Fruit fly (Drosophila melanogaster) S2 (cell line): ENCODE results near the gene CG42846.

Experiments
- CG8478 ChIP-seq: fragments of >200 bp; optimal IDR thresholded peaks from 2 replicates; lab custom pipeline; 2018
- CTCF ChIP-seq, 2 experiments: fragments of >200 bp; optimal IDR thresholded peaks; 2 replicates each; lab custom pipeline; 2018

Gene CG42846

DNA sequence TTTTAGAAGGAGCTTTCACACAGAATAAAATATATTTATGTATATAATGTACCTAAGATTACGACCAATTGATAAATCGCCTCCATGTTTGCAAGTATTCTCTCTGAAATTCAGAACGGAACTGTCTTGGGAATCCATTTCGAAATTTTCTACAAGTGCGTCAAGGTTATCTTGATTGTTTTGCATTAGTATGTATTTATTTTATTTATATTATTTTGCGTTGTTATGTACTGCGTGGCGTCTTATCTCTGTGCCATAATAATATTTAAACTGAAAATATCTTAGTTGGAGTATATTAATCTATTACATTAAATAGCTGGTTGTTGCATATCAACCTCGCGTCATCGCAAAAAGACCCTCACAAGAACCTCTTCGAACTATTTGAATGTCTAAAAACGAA lies at the start of gene CG42846:
TSS of gene CG42846 (minus strand) at position 101 of the 400 bp plus-strand sequence.
- TF ChIP-seq CTCF (optimal IDR thresholded peaks at IDR 0.05; lab: Kevin White, UChicago) (no peak), CG8478 (lab: Kevin White, UChicago) (no peak)

DNA sequence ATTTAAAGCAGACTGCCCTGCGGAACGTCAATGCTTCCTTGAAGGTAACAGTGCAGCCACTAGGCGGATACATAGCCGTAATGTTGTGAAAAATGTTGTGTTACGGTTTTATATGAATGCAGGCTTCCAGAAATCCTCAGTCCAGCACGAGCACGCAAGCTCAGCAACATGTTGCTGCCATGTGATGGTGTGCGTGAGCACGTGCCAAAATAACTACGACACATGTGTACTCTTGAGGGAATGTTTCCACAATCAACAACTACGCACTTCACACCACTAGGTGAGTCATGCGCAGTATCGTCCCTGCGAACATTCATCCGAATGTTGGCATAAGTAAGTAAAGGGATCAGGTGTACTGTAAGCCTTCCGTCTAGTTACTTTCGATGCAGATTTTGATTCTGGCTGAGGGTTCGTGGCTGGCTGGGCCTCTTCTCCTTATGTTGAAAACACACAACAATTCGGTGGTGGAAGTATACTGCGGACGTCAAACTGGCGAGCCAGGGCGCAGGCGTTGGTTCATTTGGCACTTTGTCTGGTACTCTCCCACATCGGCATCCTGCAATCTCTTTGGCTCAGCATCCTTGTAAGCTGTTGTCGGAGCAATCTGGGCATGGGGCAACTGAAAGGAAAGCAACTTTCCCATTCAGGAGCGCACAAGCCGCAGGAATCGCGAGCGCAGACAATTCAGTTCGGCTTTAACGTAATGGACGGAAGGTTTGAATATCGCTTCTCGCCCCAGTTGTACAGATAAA lies 45.5 kb upstream of the CG42846 start, which contains the start of gene RhoGEF3:
TSS of gene RhoGEF3 (plus strand) at position 702 of the 752 bp plus-strand sequence.
- TF ChIP-seq CTCF (optimal IDR thresholded peaks at IDR 0.05; lab: Kevin White, UChicago) (no peak), CG8478 (lab: Kevin White, UChicago) (no peak)

DNA sequence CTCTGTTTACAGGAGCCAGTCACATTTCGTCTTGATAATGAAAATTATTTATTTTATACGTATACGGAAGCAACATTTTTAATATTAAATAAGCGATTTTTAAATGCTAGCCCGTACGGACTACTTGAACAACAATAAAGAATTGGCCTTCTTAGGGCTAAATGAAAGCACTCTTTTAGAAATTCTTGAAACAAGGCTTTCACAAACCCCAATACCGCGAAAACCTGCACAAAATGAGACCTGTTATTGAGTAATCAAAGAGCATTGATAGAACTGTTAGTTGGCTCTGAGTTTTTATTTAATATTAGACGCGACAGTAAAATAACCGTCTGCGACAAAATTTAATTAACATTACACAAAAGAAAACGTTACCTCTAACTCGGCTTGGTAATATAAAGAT lies 43.5 kb upstream of the CG42846 start, which contains the start of gene ttm2:
TSS of gene ttm2 (plus strand) at position 301 of the 400 bp plus-strand sequence.
- TF ChIP-seq CG8478 (lab: Kevin White, UChicago) = no peak
- no peak for TF ChIP-seq CTCF (optimal IDR thresholded peaks at IDR 0.05; lab: Kevin White, UChicago)

DNA sequence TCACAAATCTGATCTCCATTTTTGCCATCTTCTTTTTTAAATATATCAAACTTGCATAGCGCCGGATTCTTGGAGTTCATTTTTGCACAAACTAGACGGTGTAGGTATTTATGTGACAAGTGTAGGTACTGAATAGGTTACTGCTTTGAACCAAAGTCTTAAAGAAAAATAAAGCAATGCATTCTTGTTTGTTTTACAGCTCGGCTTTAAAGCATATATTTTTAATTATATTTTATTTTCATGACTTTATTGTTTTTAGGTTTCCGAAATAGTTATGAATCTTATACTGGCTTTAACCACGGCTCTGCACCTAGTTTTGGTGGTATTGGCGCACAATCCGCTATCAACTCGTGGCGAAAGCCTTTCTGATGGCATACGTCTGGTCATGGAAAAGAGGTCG lies 41.9 kb upstream of the CG42846 start, which contains the start of gene CG32845:
TSS of gene CG32845 (minus strand) at position 101 of the 400 bp plus-strand sequence.
- TF ChIP-seq CTCF (optimal IDR thresholded peaks at IDR 0.05; lab: Kevin White, UChicago) (no peak), CG8478 (lab: Kevin White, UChicago) (no peak)

DNA sequence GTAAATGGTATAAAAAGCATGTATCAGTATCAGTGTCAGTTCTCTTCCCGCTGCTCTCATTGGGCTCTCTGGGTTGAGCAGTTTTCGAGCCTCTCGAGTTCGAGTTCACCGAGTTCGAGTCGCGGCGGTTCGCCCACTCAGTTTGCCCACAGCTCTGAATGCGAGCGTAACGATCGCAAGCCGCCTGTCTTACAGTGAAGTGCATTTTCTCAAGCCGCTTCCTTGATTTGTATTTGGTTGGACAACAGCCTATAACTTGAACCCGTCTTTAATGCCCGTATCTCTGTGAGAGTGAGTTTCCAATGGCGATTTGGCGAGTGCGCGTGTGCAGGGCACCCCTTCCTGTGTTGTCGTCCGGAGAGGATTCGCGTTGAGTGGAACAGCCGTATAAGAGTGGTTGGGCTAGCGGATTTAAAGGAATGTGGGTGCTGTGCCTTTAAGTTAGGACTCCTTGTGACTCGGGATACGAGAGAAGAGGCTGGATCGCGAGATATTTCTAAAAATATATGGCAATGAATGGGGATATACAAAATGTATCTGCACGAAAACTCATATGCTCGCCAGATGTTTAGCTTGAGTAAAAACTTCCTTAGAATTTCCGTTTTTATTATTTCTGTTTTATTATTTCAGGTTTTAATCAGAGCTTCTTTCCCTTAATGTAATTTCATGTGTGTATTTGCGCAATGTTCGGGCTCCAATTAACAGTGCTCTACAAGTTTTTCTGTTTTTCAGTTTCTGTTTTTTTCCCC lies 40.3 kb upstream of the CG42846 start:
- TF ChIP-seq CTCF (optimal IDR thresholded peaks at IDR 0.05; lab: Kevin White, UChicago) (no peak), CG8478 (lab: Kevin White, UChicago) (no peak)

DNA sequence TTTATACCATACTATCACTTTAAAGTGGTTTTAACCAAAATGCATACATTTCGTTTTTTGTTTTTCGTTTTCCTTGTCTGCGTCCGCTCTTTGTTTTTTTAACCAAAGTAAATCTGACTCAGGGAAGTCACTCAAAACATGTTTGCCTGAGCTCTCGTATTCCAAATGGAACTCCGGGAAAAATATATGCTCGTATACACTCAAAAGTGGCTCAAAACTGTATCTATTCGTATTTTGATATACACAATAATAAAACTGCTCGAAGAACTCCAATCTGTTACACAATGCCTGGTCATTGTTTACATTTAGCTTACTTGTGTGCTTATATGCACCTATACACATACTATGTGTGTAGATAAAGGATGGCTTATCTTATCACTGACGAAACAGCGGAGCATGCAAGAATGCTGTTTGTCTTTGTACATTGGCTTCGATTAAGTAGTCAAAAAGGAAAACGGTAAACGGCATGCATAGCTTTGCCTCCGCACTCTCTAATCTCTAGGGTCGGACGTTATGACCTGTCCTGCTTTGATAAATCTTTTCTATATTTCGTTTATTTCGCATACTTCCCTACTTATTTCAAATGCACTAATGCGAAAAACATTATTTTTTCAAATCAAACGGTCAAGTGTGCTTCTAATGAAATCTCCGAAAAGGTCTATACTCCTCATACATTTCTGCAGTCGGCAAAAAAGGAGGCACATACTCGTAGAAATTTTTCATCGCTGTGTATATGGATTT lies 39.5 kb upstream of the CG42846 start, which contains the start of gene miple2:
TSS of gene miple2 (plus strand) at position 441 of the 741 bp plus-strand sequence.
- TF ChIP-seq CG8478 (lab: Kevin White, UChicago) = no peak

DNA sequence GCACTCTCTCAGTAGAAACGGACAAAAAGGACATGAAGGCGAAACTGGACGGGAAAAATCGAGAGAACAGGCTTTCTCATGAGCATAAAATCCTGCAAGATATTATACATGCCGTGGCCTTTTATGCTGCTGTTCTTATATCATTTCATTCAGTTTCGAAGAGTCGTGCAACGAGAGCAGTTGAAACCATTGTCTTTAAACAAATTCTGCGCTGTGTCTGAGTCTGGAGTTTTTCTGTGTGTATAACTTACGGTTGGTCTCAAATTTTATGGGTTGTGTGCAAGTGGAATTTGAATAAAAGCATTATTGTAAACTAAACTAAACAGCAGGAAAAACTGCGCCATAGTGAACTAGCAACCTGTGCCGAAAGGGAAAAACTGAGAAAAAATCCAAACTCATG lies 36.2 kb upstream of the CG42846 start:
- TF ChIP-seq CG8478 (lab: Kevin White, UChicago) (no peak), CTCF (optimal IDR thresholded peaks at IDR 0.05; lab: Kevin White, UChicago) (no peak)

DNA sequence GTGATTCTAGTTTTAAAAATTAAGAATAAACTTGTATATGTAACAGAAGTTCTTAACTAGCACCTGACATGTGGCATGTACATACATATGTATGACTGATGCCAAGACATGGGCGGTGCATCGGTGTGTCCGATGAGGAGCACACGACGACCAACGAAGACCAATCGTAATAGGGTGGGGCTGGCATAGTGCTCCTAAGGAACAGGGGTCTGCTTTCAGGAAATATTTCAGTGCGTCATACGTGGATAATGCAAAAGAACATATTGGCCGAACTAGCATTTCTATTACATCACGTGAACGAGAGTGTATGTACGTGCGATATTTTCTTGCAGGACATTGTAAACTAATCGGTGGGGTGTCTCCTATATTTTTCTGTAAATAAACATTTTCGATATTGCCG lies 35.7 kb upstream of the CG42846 start, which contains the start of gene miple1:
TSS of gene miple1 (plus strand) at position 217 of the 400 bp plus-strand sequence.
- no peak for TF ChIP-seq CG8478 (lab: Kevin White, UChicago)

DNA sequence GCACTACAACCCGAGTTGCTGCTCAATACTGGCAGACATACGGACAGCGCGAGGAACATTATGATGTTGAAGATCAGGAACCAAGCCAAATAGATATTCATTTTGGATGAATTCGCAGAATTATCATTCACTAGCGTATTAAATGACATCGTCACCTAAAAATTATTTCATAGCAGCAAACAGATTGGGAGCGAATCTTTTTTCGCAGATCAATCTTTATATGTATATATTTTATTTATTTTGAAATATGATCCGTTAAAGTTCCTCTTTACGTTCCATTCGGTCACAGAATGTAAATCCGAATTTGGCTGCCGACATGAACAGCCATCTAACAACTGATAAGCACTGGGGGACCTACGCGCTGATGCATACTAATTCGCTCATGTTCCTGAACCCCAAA lies 34.4 kb upstream of the CG42846 start, which contains the start of gene CG34263:
TSS of gene CG34263 (minus strand) at position 101 of the 400 bp plus-strand sequence.
- TF ChIP-seq CTCF (optimal IDR thresholded peaks at IDR 0.05; lab: Kevin White, UChicago) = no peak

DNA sequence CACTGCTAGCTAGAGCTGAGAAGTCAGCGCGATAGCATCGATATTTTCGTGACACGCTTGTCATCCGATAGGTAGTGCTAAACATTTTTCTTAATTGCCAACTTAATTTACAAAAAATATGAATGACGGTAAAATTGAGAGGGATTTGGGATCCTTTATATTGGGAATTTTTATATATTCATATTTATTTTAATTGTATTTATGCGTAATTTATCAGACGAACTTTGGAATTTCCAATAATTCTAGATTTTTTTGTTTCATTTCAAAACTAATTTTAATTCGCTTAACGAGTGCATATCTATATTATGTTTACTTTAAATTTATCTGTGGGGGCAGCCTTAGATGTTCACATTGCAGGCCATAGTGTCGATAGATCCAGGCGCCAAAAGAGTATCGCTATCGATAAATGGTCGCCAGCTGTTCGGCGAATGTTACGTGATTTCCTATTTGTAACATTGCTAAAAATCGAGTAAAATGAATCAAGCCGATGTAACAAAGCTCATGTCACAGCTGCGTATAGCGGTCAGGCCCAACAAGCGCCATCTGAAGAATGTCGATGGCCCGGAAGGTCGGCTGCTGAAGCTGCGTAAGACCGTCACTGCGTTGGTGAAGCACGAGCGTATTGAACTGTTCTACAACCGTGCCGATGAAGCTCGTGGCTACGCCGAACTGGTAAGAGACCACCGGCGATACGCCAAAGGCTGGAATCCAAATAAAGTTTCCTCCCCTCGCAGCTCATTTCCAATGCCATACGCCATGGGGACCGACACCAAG lies 33.2 kb upstream of the CG42846 start, which contains the start of the genes Tudor-SN and mRpL17:
TSS of gene Tudor-SN (minus strand) at position 3 of the 774 bp plus-strand sequence.
TSS of gene mRpL17 (plus strand) at position 402 of the 774 bp plus-strand sequence.
- TF ChIP-seq CG8478 (lab: Kevin White, UChicago) = no peak
- TF ChIP-seq CTCF (optimal IDR thresholded peaks at IDR 0.05; lab: Kevin White, UChicago) = peak in 1 of 2 experiments; percentile 5

DNA sequence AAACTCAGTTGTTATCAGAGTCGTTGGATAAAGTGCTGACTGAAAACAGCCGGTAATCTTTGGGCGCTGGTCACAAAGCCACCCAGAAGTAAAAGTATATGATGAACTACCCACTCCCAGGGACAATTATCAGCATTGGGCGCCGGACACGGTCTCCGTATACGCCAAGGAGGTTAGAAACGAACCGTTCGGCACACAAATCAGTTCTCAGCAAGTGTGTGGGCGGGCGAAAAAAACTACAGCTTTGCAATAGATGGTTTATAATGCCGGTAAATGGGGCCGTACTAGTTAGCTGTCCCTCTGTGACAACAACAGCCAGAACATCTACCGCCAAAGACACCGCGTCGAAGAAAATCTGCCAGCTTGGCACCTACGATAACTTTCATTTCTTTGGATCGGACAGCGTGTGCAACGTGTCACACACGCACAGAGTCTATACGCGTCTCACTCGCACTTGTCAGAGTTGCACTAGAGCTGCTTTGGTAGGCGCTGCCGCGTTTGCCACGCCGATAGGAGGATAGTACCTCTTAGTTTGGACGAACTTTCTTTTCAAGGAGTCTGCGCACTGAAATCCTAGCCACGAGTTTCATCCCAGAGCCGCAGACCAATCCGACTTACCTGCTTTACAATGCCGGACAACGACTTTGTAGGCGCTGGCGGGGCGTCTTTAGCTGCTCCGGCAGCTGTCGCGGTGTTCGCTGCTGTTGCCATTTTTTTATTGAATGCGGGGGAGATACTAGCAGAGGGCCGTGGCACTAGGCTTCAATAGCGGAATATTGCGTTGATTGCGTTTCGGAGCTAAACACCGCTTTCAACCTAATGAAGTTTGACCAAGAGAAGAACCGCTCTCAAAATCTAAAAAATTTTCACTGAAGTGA lies 32.3 kb upstream of the CG42846 start:
- no peak for TF ChIP-seq CTCF (optimal IDR thresholded peaks at IDR 0.05; lab: Kevin White, UChicago)
- TF ChIP-seq CG8478 (lab: Kevin White, UChicago) = no peak

DNA sequence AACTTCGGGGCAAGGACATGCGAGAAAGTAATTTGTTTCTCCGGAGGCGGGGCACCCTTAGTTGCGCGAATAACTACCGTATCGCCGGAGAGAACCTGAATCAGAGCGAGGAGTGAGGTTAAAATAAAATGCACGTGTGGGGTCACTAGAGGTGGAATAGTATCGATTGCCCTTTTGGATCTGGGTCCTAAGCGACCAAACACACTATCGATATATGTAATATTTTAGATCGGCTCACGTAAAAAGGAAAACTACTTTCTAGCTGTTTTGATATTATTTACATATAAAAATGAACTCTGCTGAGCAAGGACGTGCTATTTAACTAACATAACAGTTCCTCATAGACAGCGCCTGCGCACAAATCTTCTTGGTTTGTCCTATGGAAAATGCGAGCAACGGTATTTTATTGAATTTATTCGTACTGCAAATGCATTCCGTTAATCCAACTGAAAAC lies 31.3 kb upstream of the CG42846 start:
- no peak for TF ChIP-seq CG8478 (lab: Kevin White, UChicago)
